Fruit fly (Drosophila melanogaster) whole organism, embryonic: ENCODE data around the gene Ltn1.
A peak's percentile ranks its signal among the peaks of the same experiment; 100 is the strongest.

ENCODE experiments used
- Aef1 ChIP-seq: fragments of 200-800 bp; sonication (Bioruptor generic); IDR thresholded peaks from 3 replicates; pipeline ENCODE4 v1.3.6; 2022; ENCODE audit warnings: missing biosample characterization, missing genetic modification characterization
- Atf-2 ChIP-seq: fragments of 200-800 bp; sonication (Bioruptor generic); optimal IDR thresholded peaks from 2 replicates; lab custom pipeline; 2016; ENCODE audit warnings: missing biosample characterization, missing genetic modification characterization
- CG11723 ChIP-seq: fragments of 200-800 bp; sonication (Bioruptor generic); optimal IDR thresholded peaks from 2 replicates; lab custom pipeline; 2017; ENCODE audit warnings: missing biosample characterization, mild to moderate bottlenecking, missing genetic modification characterization
- CG12391 ChIP-seq: fragments of 200-800 bp; sonication (Bioruptor generic); optimal IDR thresholded peaks from 3 replicates; lab custom pipeline; 2018; ENCODE audit warnings: missing biosample characterization, mild to moderate bottlenecking, missing genetic modification characterization, moderate library complexity
- CG13624 ChIP-seq: fragments of 200-800 bp; sonication (Bioruptor generic); optimal IDR thresholded peaks from 2 replicates; lab custom pipeline; 2016; ENCODE audit warnings: missing biosample characterization, missing genetic modification characterization
- CG13894 ChIP-seq: fragments of 200-800 bp; sonication (Bioruptor generic); optimal IDR thresholded peaks from 3 replicates; lab custom pipeline; 2018; ENCODE audit warnings: missing biosample characterization, mild to moderate bottlenecking, missing genetic modification characterization, moderate library complexity
- CG16863 ChIP-seq: fragments of 200-800 bp; sonication (Bioruptor generic); optimal IDR thresholded peaks from 3 replicates; lab custom pipeline; 2016; ENCODE audit warnings: missing biosample characterization, missing genetic modification characterization
- CG17568 ChIP-seq: fragments of 200-800 bp; sonication (Bioruptor generic); optimal IDR thresholded peaks from 2 replicates; lab custom pipeline; 2018; ENCODE audit warnings: missing biosample characterization, mild to moderate bottlenecking, missing genetic modification characterization, moderate library complexity
- CG17829 ChIP-seq: fragments of 200-800 bp; optimal IDR thresholded peaks from 2 replicates; lab custom pipeline; 2019; ENCODE audit warnings: missing biosample characterization, mild to moderate bottlenecking, missing genetic modification characterization, moderate library complexity
- CG2889 ChIP-seq: fragments of 200-800 bp; sonication (Bioruptor generic); IDR thresholded peaks from 3 replicates; pipeline ENCODE4 v1.3.6; 2022; ENCODE audit warnings: missing biosample characterization, missing genetic modification characterization
- CG34376 ChIP-seq: fragments of 200-800 bp; sonication (Bioruptor generic); optimal IDR thresholded peaks from 2 replicates; lab custom pipeline; 2018; ENCODE audit warnings: missing biosample characterization, mild to moderate bottlenecking, missing genetic modification characterization
- CG3847 ChIP-seq: fragments of 200-800 bp; sonication (Bioruptor generic); IDR thresholded peaks from 2 replicates; pipeline ENCODE4 v1.3.6; 2022; ENCODE audit warnings: missing biosample characterization, missing genetic modification characterization
- CG4360 ChIP-seq: fragments of 200-800 bp; sonication (Bioruptor generic); IDR thresholded peaks from 2 replicates; pipeline ENCODE4 v1.3.6; 2022; ENCODE audit warnings: missing biosample characterization, missing genetic modification characterization
- CG4617 ChIP-seq: fragments of 200-800 bp; sonication (Bioruptor generic); optimal IDR thresholded peaks from 3 replicates; lab custom pipeline; 2016; ENCODE audit warnings: missing biosample characterization, missing genetic modification characterization, borderline replicate concordance
- CG7556 ChIP-seq: fragments of 200-800 bp; sonication (Bioruptor generic); optimal IDR thresholded peaks from 2 replicates; lab custom pipeline; 2017; ENCODE audit warnings: missing biosample characterization, mild to moderate bottlenecking, missing genetic modification characterization
- CG7839 ChIP-seq: fragments of 200-800 bp; sonication (Bioruptor generic); optimal IDR thresholded peaks from 3 replicates; lab custom pipeline; 2018; ENCODE audit warnings: missing biosample characterization, mild to moderate bottlenecking, missing genetic modification characterization, moderate library complexity
- CG8924 ChIP-seq: fragments of 200-800 bp; optimal IDR thresholded peaks from 3 replicates; lab custom pipeline; 2019; ENCODE audit warnings: missing biosample characterization, mild to moderate bottlenecking, missing genetic modification characterization, moderate library complexity
- CkIIα-i1 ChIP-seq: fragments of 200-800 bp; sonication (Bioruptor generic); IDR thresholded peaks from 2 replicates; pipeline ENCODE4 v1.3.6; 2022; ENCODE audit warnings: missing biosample characterization, missing genetic modification characterization
- Ets97D ChIP-seq: fragments of 200-800 bp; sonication (Bioruptor generic); optimal IDR thresholded peaks from 3 replicates; lab custom pipeline; 2016; ENCODE audit warnings: missing biosample characterization, missing genetic modification characterization
- Max ChIP-seq: fragments of 200-800 bp; sonication (Bioruptor generic); optimal IDR thresholded peaks from 2 replicates; lab custom pipeline; 2016; ENCODE audit warnings: missing biosample characterization, mild to moderate bottlenecking, missing genetic modification characterization
- Meics ChIP-seq: fragments of 200-800 bp; sonication (Bioruptor generic); optimal IDR thresholded peaks from 2 replicates; lab custom pipeline; 2017; ENCODE audit warnings: missing biosample characterization, mild to moderate bottlenecking, missing genetic modification characterization
- PHDP ChIP-seq: fragments of 200-800 bp; sonication (Bioruptor generic); optimal IDR thresholded peaks from 3 replicates; lab custom pipeline; 2018; ENCODE audit warnings: missing biosample characterization, mild to moderate bottlenecking, missing genetic modification characterization, moderate library complexity
- Ssrp ChIP-seq: fragments of 200-800 bp; sonication (Bioruptor generic); optimal IDR thresholded peaks from 2 replicates; lab custom pipeline; 2018; ENCODE audit warnings: missing biosample characterization, mild to moderate bottlenecking, missing genetic modification characterization, moderate library complexity
- Tbp ChIP-seq: fragments of >200 bp; optimal IDR thresholded peaks from 2 replicates; lab custom pipeline; 2018; ENCODE audit warnings: missing biosample characterization, missing genetic modification characterization
- Trl ChIP-seq, 3 experiments: fragments of >200 bp in 2 of 3; fragments of 200-800 bp in 1 of 3; sonication (Bioruptor generic) in 1 of 3; optimal IDR thresholded peaks; 2 replicates in 1 of 3; 3 replicates in 2 of 3; lab custom pipeline; 2016 to 2017; ENCODE audit warnings: missing biosample characterization in 1 of 3, missing genetic modification characterization in 1 of 3
- YL-1 ChIP-seq: fragments of 200-800 bp; sonication (Bioruptor generic); optimal IDR thresholded peaks from 3 replicates; lab custom pipeline; 2017; ENCODE audit warnings: missing biosample characterization, mild to moderate bottlenecking, missing genetic modification characterization
- az2 ChIP-seq: fragments of 200-800 bp; sonication (Bioruptor generic); optimal IDR thresholded peaks from 3 replicates; lab custom pipeline; 2016; ENCODE audit warnings: missing biosample characterization, missing genetic modification characterization
- bab2 ChIP-seq: fragments of 200-800 bp; sonication (Bioruptor generic); optimal IDR thresholded peaks from 2 replicates; lab custom pipeline; 2016; ENCODE audit warnings: missing biosample characterization, missing genetic modification characterization
- cg ChIP-seq: fragments of 200-800 bp; sonication (Bioruptor generic); optimal IDR thresholded peaks from 3 replicates; lab custom pipeline; 2019; ENCODE audit warnings: missing biosample characterization, mild to moderate bottlenecking, missing genetic modification characterization, moderate library complexity
- da ChIP-seq: fragments of 200-800 bp; sonication (Bioruptor generic); optimal IDR thresholded peaks from 2 replicates; lab custom pipeline; 2016; ENCODE audit warnings: missing biosample characterization, missing genetic modification characterization
- dm ChIP-seq: fragments of 200-800 bp; sonication (Bioruptor generic); optimal IDR thresholded peaks from 3 replicates; lab custom pipeline; 2016; ENCODE audit warnings: missing biosample characterization, missing genetic modification characterization
- eve ChIP-seq, 2 experiments: fragments of >200 bp; optimal IDR thresholded peaks; 2 replicates each; lab custom pipeline; 2017; ENCODE audit warnings: missing biosample characterization in 2 of 2, missing genetic modification characterization in 2 of 2
- exex ChIP-seq: fragments of 200-800 bp; sonication (Bioruptor generic); optimal IDR thresholded peaks from 4 replicates; lab custom pipeline; 2018; ENCODE audit warnings: missing biosample characterization, mild to moderate bottlenecking, missing genetic modification characterization, moderate library complexity
- fd102C ChIP-seq: fragments of 200-800 bp; sonication (Bioruptor generic); optimal IDR thresholded peaks from 2 replicates; lab custom pipeline; 2018; ENCODE audit warnings: missing biosample characterization, mild to moderate bottlenecking, missing genetic modification characterization, moderate library complexity
- gfzf ChIP-seq: fragments of 200-800 bp; sonication (Bioruptor generic); optimal IDR thresholded peaks from 2 replicates; lab custom pipeline; 2016; ENCODE audit warnings: missing biosample characterization, mild to moderate bottlenecking, missing genetic modification characterization, moderate library complexity
- grn ChIP-seq: fragments of 200-800 bp; sonication (Bioruptor generic); optimal IDR thresholded peaks from 3 replicates; lab custom pipeline; 2017; ENCODE audit warnings: missing biosample characterization, missing genetic modification characterization
- ind ChIP-seq: fragments of 200-800 bp; sonication (Bioruptor generic); optimal IDR thresholded peaks from 3 replicates; lab custom pipeline; 2016; ENCODE audit warnings: missing biosample characterization, missing genetic modification characterization
- kah ChIP-seq: fragments of 200-800 bp; sonication (Bioruptor generic); optimal IDR thresholded peaks from 2 replicates; lab custom pipeline; 2018; ENCODE audit warnings: missing biosample characterization, mild to moderate bottlenecking, missing genetic modification characterization
- lola ChIP-seq, 3 experiments: fragments of >200 bp in 2 of 3; fragments of 200-800 bp in 1 of 3; sonication (Bioruptor generic) in 1 of 3; optimal IDR thresholded peaks; 2 replicates each; lab custom pipeline; 2017 to 2019; ENCODE audit warnings: missing biosample characterization in 3 of 3, missing genetic modification characterization in 3 of 3, mild to moderate bottlenecking in 1 of 3, moderate library complexity in 1 of 3
- maf-S ChIP-seq: fragments of 200-800 bp; sonication (Bioruptor generic); optimal IDR thresholded peaks from 2 replicates; lab custom pipeline; 2016; ENCODE audit warnings: missing biosample characterization, missing genetic modification characterization
- pan ChIP-seq, 4 experiments: fragments of >200 bp in 3 of 4; fragments of 200-800 bp in 1 of 4; sonication (Bioruptor generic) in 1 of 4; optimal IDR thresholded peaks in 3 of 4; IDR thresholded peaks in 1 of 4; 2 replicates each; pipeline versions ENCODE4 v1.3.6 to Lab custom; 2017 to 2022; ENCODE audit warnings: missing biosample characterization in 2 of 4, missing genetic modification characterization in 2 of 4, mixed read lengths in 1 of 4
- pros ChIP-seq: fragments of 200-800 bp; sonication (Bioruptor generic); optimal IDR thresholded peaks from 3 replicates; lab custom pipeline; 2019; ENCODE audit warnings: missing biosample characterization, mild to moderate bottlenecking, missing genetic modification characterization, moderate library complexity
- pzg ChIP-seq: fragments of 200-800 bp; sonication (Bioruptor generic); optimal IDR thresholded peaks from 3 replicates; lab custom pipeline; 2018; ENCODE audit warnings: missing biosample characterization, mild to moderate bottlenecking, missing genetic modification characterization, moderate library complexity
- ro ChIP-seq: fragments of 200-800 bp; sonication (Bioruptor generic); IDR thresholded peaks from 2 replicates; pipeline ENCODE4 v1.3.6; 2022; ENCODE audit warnings: missing biosample characterization, missing genetic modification characterization
- scrt ChIP-seq: fragments of 200-800 bp; sonication (Bioruptor generic); optimal IDR thresholded peaks from 2 replicates; lab custom pipeline; 2018; ENCODE audit warnings: missing biosample characterization, mild to moderate bottlenecking, missing genetic modification characterization, moderate library complexity
- sd ChIP-seq: fragments of 200-800 bp; sonication (Bioruptor generic); optimal IDR thresholded peaks from 3 replicates; lab custom pipeline; 2018; ENCODE audit warnings: missing biosample characterization, mild to moderate bottlenecking, missing genetic modification characterization, moderate library complexity
- sens-2 ChIP-seq: fragments of 200-800 bp; sonication (Bioruptor generic); IDR thresholded peaks from 2 replicates; pipeline ENCODE4 v1.3.6; 2022; ENCODE audit warnings: missing biosample characterization, missing genetic modification characterization
- shn ChIP-seq: fragments of 200-800 bp; sonication (Bioruptor generic); optimal IDR thresholded peaks from 3 replicates; lab custom pipeline; 2016; ENCODE audit warnings: missing biosample characterization, missing genetic modification characterization
- tup ChIP-seq: fragments of 200-800 bp; sonication (Bioruptor generic); optimal IDR thresholded peaks from 2 replicates; lab custom pipeline; 2016; ENCODE audit warnings: missing biosample characterization, mild to moderate bottlenecking, missing genetic modification characterization, moderate library complexity
- usp ChIP-seq: fragments of >200 bp; optimal IDR thresholded peaks from 2 replicates; lab custom pipeline; 2017; ENCODE audit warnings: missing biosample characterization, missing genetic modification characterization

The Ltn1 gene

DNA sequence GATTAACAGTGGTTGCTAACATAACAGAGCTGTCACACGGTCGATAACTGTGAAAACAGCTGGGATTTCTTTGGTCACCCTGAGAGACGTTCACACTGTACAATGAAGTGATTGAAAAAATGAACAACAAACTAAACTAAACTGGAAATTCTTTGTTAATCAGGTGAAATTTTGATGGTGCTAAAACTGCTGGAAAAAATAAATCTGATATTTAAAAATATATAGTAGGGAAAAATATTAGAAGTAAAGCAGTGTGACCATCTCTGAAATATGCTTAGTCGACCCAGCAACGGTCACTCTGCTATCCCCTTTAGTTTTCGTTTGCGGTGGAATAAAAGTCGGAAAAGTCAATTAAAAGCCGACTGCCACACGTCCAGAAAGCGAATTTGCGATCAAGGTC, 33.9 kb upstream of the Ltn1 start, which contains the start of the genes CG9231 and CG9330 (continued):
- TF ChIP-seq CG4360 (GFP tag; lab: Robert Waterston, UW): no peak
- TF ChIP-seq pzg: peak; percentile 75
- no peak for TF ChIP-seq shn (GFP tag; lab: Kevin White, UChicago)
- peak; percentile 82 for TF ChIP-seq CG12391 (tag; lab: Kevin White, UChicago)
- no peak for TF ChIP-seq cg (GFP tag; lab: Kevin White, UChicago)
- TF ChIP-seq ind (GFP tag; lab: Kevin White, UChicago): peak; percentile 23
- no peak for TF ChIP-seq Trl (optimal IDR thresholded peaks at IDR 0.05; lab: Kevin White, UChicago)
- TF ChIP-seq Trl (GFP tag; optimal IDR thresholded peaks at IDR 0.05; lab: Kevin White, UChicago): no peak
- no peak for TF ChIP-seq CG2889 (GFP tag; lab: Robert Waterston, UW)
- TF ChIP-seq CG8924 (tag; lab: Kevin White, UChicago): peak; percentile 3
- no peak for TF ChIP-seq da (GFP tag; lab: Kevin White, UChicago)
- TF ChIP-seq scrt (GFP tag; lab: Kevin White, UChicago): no peak
- no peak for TF ChIP-seq pros (GFP tag; lab: Kevin White, UChicago)
- TF ChIP-seq CG16863 (GFP tag; lab: Kevin White, UChicago): no peak
- TF ChIP-seq Aef1 (GFP tag; lab: Robert Waterston, UW): no peak
- peak; percentile 3 for TF ChIP-seq maf-S (GFP tag; lab: Kevin White, UChicago)
- no peak for TF ChIP-seq CG7556
- TF ChIP-seq CG17568 (GFP tag; lab: Kevin White, UChicago): peak; percentile 8
- TF ChIP-seq dm (GFP tag; lab: Kevin White, UChicago): no peak
- TF ChIP-seq az2 (GFP tag; lab: Kevin White, UChicago): peak; percentile 9
- TF ChIP-seq CG4617 (GFP tag; lab: Kevin White, UChicago): peak; percentile 85
- no peak for TF ChIP-seq usp (GFP tag; lab: Kevin White, UChicago)
- no peak for TF ChIP-seq pan (optimal IDR thresholded peaks at IDR 0.05; lab: Kevin White, UChicago)
- peak in 1 of 2 experiments; percentile 60 for TF ChIP-seq pan (GFP tag; optimal IDR thresholded peaks at IDR 0.05 in 1 of 2, IDR thresholded peaks at IDR 0.05 in 1 of 2)
- no peak for TF ChIP-seq exex (tag; lab: Kevin White, UChicago)
- TF ChIP-seq kah: no peak
- TF ChIP-seq CkIIα-i1 (GFP tag; lab: Robert Waterston, UW): no peak
- peak; percentile 76 for TF ChIP-seq gfzf
- no peak for TF ChIP-seq Tbp (GFP tag; lab: Kevin White, UChicago)
- no peak for TF ChIP-seq eve (GFP tag; optimal IDR thresholded peaks at IDR 0.05; lab: Kevin White, UChicago)
- TF ChIP-seq grn (GFP tag; lab: Kevin White, UChicago): no peak
- TF ChIP-seq CG13894 (tag; lab: Kevin White, UChicago): peak; percentile 41
- peak in 1 of 3 experiments; percentile 19 for TF ChIP-seq lola (GFP tag; optimal IDR thresholded peaks at IDR 0.05; lab: Kevin White, UChicago)
- TF ChIP-seq Atf-2: no peak
- TF ChIP-seq CG34376 (GFP tag; lab: Kevin White, UChicago): no peak
- peak; percentile 54 for TF ChIP-seq CG17829 (tag; lab: Kevin White, UChicago)
- peak; percentile 9 for TF ChIP-seq PHDP (tag; lab: Kevin White, UChicago)
- peak; percentile 22 for TF ChIP-seq CG13624 (GFP tag; lab: Kevin White, UChicago)
- peak; percentile 92 for TF ChIP-seq YL-1 (GFP tag; lab: Kevin White, UChicago)
- TF ChIP-seq bab2 (GFP tag; lab: Kevin White, UChicago): no peak
- peak; percentile 4; the same call in 1 of the 2 replicates for TF ChIP-seq CG3847
- no peak for TF ChIP-seq tup
- TF ChIP-seq fd102C (GFP tag; lab: Kevin White, UChicago): no peak
- peak; percentile 11 for TF ChIP-seq Meics (GFP tag; lab: Kevin White, UChicago)
- peak; percentile 50 for TF ChIP-seq sd (tag; lab: Kevin White, UChicago)
- TF ChIP-seq ro (GFP tag; lab: Robert Waterston, UW): no peak
- TF ChIP-seq Ssrp (tag; lab: Kevin White, UChicago): no peak
- TF ChIP-seq Max (GFP tag; lab: Kevin White, UChicago): peak; percentile 25
- TF ChIP-seq CG7839 (tag; lab: Kevin White, UChicago): peak; percentile 2
- TF ChIP-seq sens-2 (GFP tag; lab: Robert Waterston, UW): no peak
- TF ChIP-seq Ets97D: peak; percentile 88
- no peak for TF ChIP-seq CG11723
